Worm (Caenorhabditis elegans): Measurements from ENCODE around the gene cdk-1.

Gene cdk-1

ce11 chrIII:9772394-9772793 lies 25.1 kb downstream of the cdk-1 start:
- TF ChIP-seq ceh-82 (tag; optimal IDR thresholded peaks at IDR 0.05), result no peak
- no peak for TF ChIP-seq lsy-12 (tag; optimal IDR thresholded peaks at IDR 0.05)
- no peak for TF ChIP-seq pha-4 (tag; optimal IDR thresholded peaks at IDR 0.05)
- TF ChIP-seq egl-27 (tag; optimal IDR thresholded peaks at IDR 0.05), result no peak
- no peak for TF ChIP-seq fkh-10 (GFP tag; optimal IDR thresholded peaks at IDR 0.05)
- TF ChIP-seq skn-1 (tag; optimal IDR thresholded peaks at IDR 0.05), result no peak

- peak; percentile 18 for TF ChIP-seq lin-15B (tag; optimal IDR thresholded peaks at IDR 0.05)
- TF ChIP-seq nhr-77 (tag; optimal IDR thresholded peaks at IDR 0.05), result no peak
Measured at ce11 chrIII:9775916-9776315, 28.6 kb downstream of the cdk-1 start.

- TF ChIP-seq pqm-1 (tag; optimal IDR thresholded peaks at IDR 0.05), result no peak
- no peak for TF ChIP-seq fkh-10 (GFP tag; optimal IDR thresholded peaks at IDR 0.05)
- TF ChIP-seq lin-39 (tag; optimal IDR thresholded peaks at IDR 0.05), result peak; percentile 10
- no peak for TF ChIP-seq lsy-12 (tag; optimal IDR thresholded peaks at IDR 0.05)
- TF ChIP-seq nhr-11 (tag; optimal IDR thresholded peaks at IDR 0.05), result no peak
- peak; percentile 29 for TF ChIP-seq nfya-1 (tag; optimal IDR thresholded peaks at IDR 0.05; ENCODE audit: insufficient read depth)
- no peak for TF ChIP-seq nhr-67 (tag; optimal IDR thresholded peaks at IDR 0.05)
- TF ChIP-seq lin-15B (tag; optimal IDR thresholded peaks at IDR 0.05), result no peak
- TF ChIP-seq nhr-43 (tag; optimal IDR thresholded peaks at IDR 0.05; ENCODE audit: poor library complexity, severe bottlenecking), result no peak
- peak; percentile 43 for TF ChIP-seq hmg-11 (tag; optimal IDR thresholded peaks at IDR 0.05)
- TF ChIP-seq mdl-1 (tag; optimal IDR thresholded peaks at IDR 0.05), result no peak
- TF ChIP-seq snpc-4 (tag; optimal IDR thresholded peaks at IDR 0.05), result no peak
- TF ChIP-seq nhr-237 (tag; optimal IDR thresholded peaks at IDR 0.05), result no peak
- peak; percentile 20 for TF ChIP-seq elt-2 (tag; optimal IDR thresholded peaks at IDR 0.05)
Measured at ce11 chrIII:9776323-9776722, 29.1 kb downstream of the cdk-1 start, which contains the start of gene usp-46. Gene usp-46, plus strand, starts transcription at chrIII:9776623.

ce11 chrIII:9779080-9779479 lies 31.8 kb downstream of the cdk-1 start:
- TF ChIP-seq ZK546.5 (tag; optimal IDR thresholded peaks at IDR 0.05), result no peak
- no peak for TF ChIP-seq nhr-23 (tag; optimal IDR thresholded peaks at IDR 0.05)
- no peak for TF ChIP-seq ceh-82 (tag; optimal IDR thresholded peaks at IDR 0.05)
- TF ChIP-seq mml-1 (tag; optimal IDR thresholded peaks at IDR 0.05), result no peak
- no peak for TF ChIP-seq sea-2 (GFP tag; optimal IDR thresholded peaks at IDR 0.05)
- no peak for TF ChIP-seq fos-1 (tag; optimal IDR thresholded peaks at IDR 0.05)
- TF ChIP-seq nfya-1 (tag; optimal IDR thresholded peaks at IDR 0.05; ENCODE audit: insufficient read depth), result no peak
- TF ChIP-seq skn-1 (tag; optimal IDR thresholded peaks at IDR 0.05), result no peak
- no peak for TF ChIP-seq unc-62 (GFP tag; optimal IDR thresholded peaks at IDR 0.05)
- no peak for TF ChIP-seq ztf-4 (tag; optimal IDR thresholded peaks at IDR 0.05)
- no peak for TF ChIP-seq pqm-1 (tag; optimal IDR thresholded peaks at IDR 0.05)
- no peak for TF ChIP-seq nhr-11 (tag; optimal IDR thresholded peaks at IDR 0.05)
- no peak for TF ChIP-seq aly-2 (tag; optimal IDR thresholded peaks at IDR 0.05)
- TF ChIP-seq snpc-4 (tag; optimal IDR thresholded peaks at IDR 0.05), result no peak
- TF ChIP-seq tbx-2 (tag; optimal IDR thresholded peaks at IDR 0.05), result no peak
- TF ChIP-seq zag-1 (tag; optimal IDR thresholded peaks at IDR 0.05), result no peak
- no peak for TF ChIP-seq elt-2 (tag; optimal IDR thresholded peaks at IDR 0.05)
- no peak for TF ChIP-seq elt-1 (tag; optimal IDR thresholded peaks at IDR 0.05)
- TF ChIP-seq mdl-1 (tag; optimal IDR thresholded peaks at IDR 0.05), result no peak

- TF ChIP-seq tbx-2 (tag; optimal IDR thresholded peaks at IDR 0.05) (no peak), lsy-12 (tag; optimal IDR thresholded peaks at IDR 0.05) (no peak), R02D3.7 (tag; optimal IDR thresholded peaks at IDR 0.05) (no peak), nhr-28 (tag; optimal IDR thresholded peaks at IDR 0.05) (no peak), fos-1 (tag; optimal IDR thresholded peaks at IDR 0.05) (no peak), nfya-1 (tag; optimal IDR thresholded peaks at IDR 0.05; ENCODE audit: insufficient read depth) (no peak), pha-4 (tag; optimal IDR thresholded peaks at IDR 0.05) (no peak), fkh-2 (tag; optimal IDR thresholded peaks at IDR 0.05) (no peak), ZK546.5 (tag; optimal IDR thresholded peaks at IDR 0.05) (no peak)
Measured at ce11 chrIII:9780254-9780653, 33.0 kb downstream of the cdk-1 start, which contains the start of gene sqv-3. Gene sqv-3, minus strand, starts transcription at chrIII:9780354.
